Worm (Caenorhabditis elegans): ENCODE data around the gene srh-113.
A peak's percentile ranks its signal among the peaks of the same experiment; 100 is the strongest.

The srh-113 gene

ce11 chrV:17177967-17178366 is 34.9 kb upstream of the srh-113 start, which contains the start of gene srsx-1:
srsx-1 (minus strand) TSS chrV:17178067.
- no peak for TF ChIP-seq fos-1 (tag; optimal IDR thresholded peaks at IDR 0.05)

DNA sequence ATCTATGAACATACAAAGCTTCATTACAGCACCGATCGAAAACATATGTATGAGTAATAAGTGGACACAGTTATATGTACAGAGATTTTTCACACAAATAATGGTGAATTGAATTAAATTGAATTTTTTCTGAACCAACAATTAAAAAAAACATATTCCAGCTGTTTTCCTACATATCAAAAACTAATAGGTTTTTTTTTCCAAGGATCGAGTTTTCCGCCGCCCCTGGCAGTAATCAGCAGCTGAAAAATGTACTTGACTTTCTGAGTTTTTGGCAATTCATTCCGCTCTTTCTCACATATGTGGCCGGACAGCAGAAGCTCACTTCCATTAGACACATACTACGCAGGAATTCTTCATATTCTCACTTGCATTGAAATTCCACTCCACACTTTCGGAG is 34.4 kb upstream of the srh-113 start, which contains the start of gene srh-174:
Gene srh-174, plus strand, starts transcription at position 301 of the 400 bp plus-strand sequence.
- TF ChIP-seq fkh-4 (tag; optimal IDR thresholded peaks at IDR 0.05; ENCODE audit: borderline replicate concordance), result no peak
- peak; percentile 45 for TF ChIP-seq hlh-4 (tag; optimal IDR thresholded peaks at IDR 0.05)

DNA sequence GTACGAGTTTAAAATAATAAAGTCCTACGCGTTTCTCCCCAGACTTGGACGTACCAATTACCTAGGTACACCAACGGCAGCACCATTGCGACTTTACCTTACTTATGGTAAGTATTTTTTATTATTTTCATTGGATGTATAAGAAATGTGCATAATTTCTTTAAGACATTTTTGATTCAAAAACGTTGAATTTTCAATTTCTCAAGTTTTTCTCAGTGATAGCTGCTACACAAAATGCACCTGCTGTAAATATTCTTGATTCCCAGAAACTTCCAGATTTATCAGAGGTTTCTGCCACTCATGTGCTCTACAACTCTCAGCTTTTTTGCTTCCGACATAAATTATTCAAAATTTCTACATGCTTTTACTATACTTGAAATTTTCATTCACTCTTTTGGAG is 30.8 kb upstream of the srh-113 start, which contains the start of gene srh-159:
Gene srh-159, plus strand, starts transcription at position 301 of the 400 bp plus-strand sequence.
- TF ChIP-seq hlh-4 (tag; optimal IDR thresholded peaks at IDR 0.05) (peak; percentile 90), skn-1 (tag; optimal IDR thresholded peaks at IDR 0.05) (no peak), unc-98 (GFP tag; IDR thresholded peaks at IDR 0.05) (no peak)

ce11 chrV:17190399-17190798 is 22.4 kb upstream of the srh-113 start, which contains the start of gene str-199:
str-199 (minus strand) TSS chrV:17190499.
- TF ChIP-seq dsc-1 (tag; optimal IDR thresholded peaks at IDR 0.05) (no peak), zag-1 (tag; optimal IDR thresholded peaks at IDR 0.05) (no peak), lin-13 (GFP tag; optimal IDR thresholded peaks at IDR 0.05) (no peak), unc-62 (GFP tag; optimal IDR thresholded peaks at IDR 0.05) (no peak), egl-13 (tag; optimal IDR thresholded peaks at IDR 0.05) (no peak), nhr-90 (tag; optimal IDR thresholded peaks at IDR 0.05; ENCODE audit: poor library complexity) (no peak)

DNA sequence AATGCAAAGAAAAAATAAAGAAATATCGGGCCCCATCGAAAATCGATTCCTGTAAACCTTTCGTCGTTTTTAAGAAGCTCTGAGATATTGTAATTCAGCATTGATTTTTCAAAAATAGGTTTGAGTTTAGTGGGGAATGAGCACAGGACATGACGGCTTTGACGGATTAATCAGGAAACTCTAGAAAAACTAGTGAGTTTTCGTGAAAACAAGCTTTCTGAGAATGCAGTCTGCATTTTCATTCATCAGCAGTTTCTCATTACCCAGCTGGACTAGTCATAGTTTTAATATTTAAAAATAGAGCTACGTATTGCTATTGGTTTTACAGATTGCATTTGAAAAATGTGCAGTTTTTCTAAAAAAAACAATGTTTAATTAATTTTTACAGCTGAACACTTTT is 20.6 kb upstream of the srh-113 start, which contains the start of gene srz-47:
Gene srz-47, minus strand, starts transcription at position 101 of the 400 bp plus-strand sequence.
- peak; percentile 29 for TF ChIP-seq hlh-4 (tag; optimal IDR thresholded peaks at IDR 0.05)
- no peak for TF ChIP-seq sptf-1 (tag; optimal IDR thresholded peaks at IDR 0.05)

- TF ChIP-seq pqm-1 (tag; optimal IDR thresholded peaks at IDR 0.05) (no peak), C04F5.9 (tag; optimal IDR thresholded peaks at IDR 0.05) (no peak), ets-5 (GFP tag; IDR thresholded peaks at IDR 0.05) (no peak), zip-4 (GFP tag; optimal IDR thresholded peaks at IDR 0.05) (no peak), C34B4.2 (tag; optimal IDR thresholded peaks at IDR 0.05) (no peak), ceh-82 (tag; optimal IDR thresholded peaks at IDR 0.05) (no peak), tbx-2 (tag; optimal IDR thresholded peaks at IDR 0.05) (no peak), mef-2 (tag; optimal IDR thresholded peaks at IDR 0.05) (no peak), lin-35 (GFP tag; optimal IDR thresholded peaks at IDR 0.05) (no peak), Y116A8C.19 (tag; optimal IDR thresholded peaks at IDR 0.05; ENCODE audit: borderline replicate concordance) (no peak), sptf-1 (tag; optimal IDR thresholded peaks at IDR 0.05) (no peak), aly-2 (tag; optimal IDR thresholded peaks at IDR 0.05) (no peak), unc-62 (GFP tag; optimal IDR thresholded peaks at IDR 0.05) (no peak), jun-1 (tag; optimal IDR thresholded peaks at IDR 0.05) (no peak)
Measured at ce11 chrV:17198926-17199325, 13.9 kb upstream of the srh-113 start, which contains the start of gene srz-96. srz-96 (plus strand) TSS chrV:17199226.

DNA sequence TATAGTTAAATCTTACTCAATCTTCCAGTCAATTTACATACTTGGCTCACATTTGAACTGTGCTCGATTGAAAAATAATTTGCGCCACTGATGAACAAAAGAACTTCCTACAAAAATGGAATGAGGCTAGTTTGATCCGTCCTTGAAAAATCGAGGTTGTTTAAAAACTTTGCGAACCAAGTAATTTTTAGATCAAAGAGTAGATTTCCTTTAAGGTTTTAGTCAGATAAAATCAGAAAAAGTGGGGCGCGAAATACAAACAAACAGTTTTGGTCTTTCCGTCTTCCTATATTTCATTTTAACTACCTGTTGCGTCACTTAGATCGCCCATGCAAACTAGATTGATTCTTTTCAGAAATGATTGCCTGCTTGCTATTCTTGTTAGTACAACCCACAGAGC is 11.0 kb upstream of the srh-113 start, which contains the start of gene Y68A4A.10:
Gene Y68A4A.10, plus strand, starts transcription at position 301 of the 400 bp plus-strand sequence.
- TF ChIP-seq nhr-71 (tag; optimal IDR thresholded peaks at IDR 0.05), result no peak
- TF ChIP-seq F16B12.6 (tag; optimal IDR thresholded peaks at IDR 0.05), result no peak
- TF ChIP-seq zag-1 (tag; optimal IDR thresholded peaks at IDR 0.05), result no peak
- no peak for TF ChIP-seq C16A3.4 (tag; optimal IDR thresholded peaks at IDR 0.05)
- TF ChIP-seq vab-15 (tag; optimal IDR thresholded peaks at IDR 0.05), result no peak
- no peak for TF ChIP-seq nhr-76 (tag; optimal IDR thresholded peaks at IDR 0.05)
- TF ChIP-seq hlh-4 (tag; optimal IDR thresholded peaks at IDR 0.05), result no peak
- TF ChIP-seq pag-3 (tag; optimal IDR thresholded peaks at IDR 0.05; ENCODE audit: borderline replicate concordance, insufficient read depth), result no peak
- TF ChIP-seq nhr-237 (tag; optimal IDR thresholded peaks at IDR 0.05), result no peak
- TF ChIP-seq blmp-1 (tag; optimal IDR thresholded peaks at IDR 0.05), result no peak
- no peak for TF ChIP-seq nhr-77 (tag; optimal IDR thresholded peaks at IDR 0.05)
- TF ChIP-seq lin-35 (GFP tag; optimal IDR thresholded peaks at IDR 0.05), result no peak
- TF ChIP-seq fkh-8 (tag; optimal IDR thresholded peaks at IDR 0.05), result no peak
- no peak for TF ChIP-seq alr-1 (tag; optimal IDR thresholded peaks at IDR 0.05; ENCODE audit: borderline replicate concordance)
